Fruit fly (Drosophila melanogaster) whole organism, embryonic: ENCODE results near the gene CCHa1.
A peak's percentile ranks its signal among the peaks of the same experiment; 100 is the strongest.

ENCODE experiments used
- Asciz ChIP-seq: fragments of 200-800 bp; sonication (Bioruptor generic); optimal IDR thresholded peaks from 2 replicates; lab custom pipeline; 2017; ENCODE audit warnings: missing biosample characterization, mild to moderate bottlenecking, missing genetic modification characterization, missing genetic modification reagents
- BtbVII ChIP-seq: fragments of 200-800 bp; sonication (Bioruptor generic); optimal IDR thresholded peaks from 3 replicates; lab custom pipeline; 2017; ENCODE audit warnings: missing biosample characterization, mild to moderate bottlenecking, missing genetic modification characterization
- CG10979 ChIP-seq: fragments of 200-800 bp; sonication (Bioruptor generic); optimal IDR thresholded peaks from 2 replicates; lab custom pipeline; 2018; ENCODE audit warnings: missing biosample characterization, mild to moderate bottlenecking, missing genetic modification characterization, moderate library complexity
- CG12391 ChIP-seq: fragments of 200-800 bp; sonication (Bioruptor generic); optimal IDR thresholded peaks from 3 replicates; lab custom pipeline; 2018; ENCODE audit warnings: missing biosample characterization, mild to moderate bottlenecking, missing genetic modification characterization, moderate library complexity
- CG15011 ChIP-seq: fragments of 200-800 bp; sonication (Bioruptor generic); optimal IDR thresholded peaks from 3 replicates; lab custom pipeline; 2018; ENCODE audit warnings: missing biosample characterization, mild to moderate bottlenecking, missing genetic modification characterization
- CG1647 ChIP-seq: fragments of 200-800 bp; sonication (Bioruptor generic); optimal IDR thresholded peaks from 3 replicates; lab custom pipeline; 2016; ENCODE audit warnings: missing biosample characterization, missing genetic modification characterization
- CG16813 ChIP-seq: fragments of 200-800 bp; sonication (Bioruptor generic); IDR thresholded peaks from 3 replicates; pipeline ENCODE4 v1.3.6; 2022; ENCODE audit warnings: missing biosample characterization, missing genetic modification characterization; ENCODE audit not compliant: partially characterized antibody
- CG1832 ChIP-seq: fragments of 200-800 bp; sonication (Bioruptor generic); optimal IDR thresholded peaks from 2 replicates; lab custom pipeline; 2017; ENCODE audit warnings: missing biosample characterization, mild to moderate bottlenecking, missing genetic modification characterization, inconsistent platforms
- CG2129 ChIP-seq: fragments of 200-800 bp; sonication (Bioruptor generic); IDR thresholded peaks from 2 replicates; pipeline ENCODE4 v1.3.6; 2022; ENCODE audit warnings: missing biosample characterization, missing genetic modification characterization; ENCODE audit not compliant: partially characterized antibody
- CG2712 ChIP-seq: fragments of 200-800 bp; optimal IDR thresholded peaks from 3 replicates; lab custom pipeline; 2019; ENCODE audit warnings: missing biosample characterization, mild to moderate bottlenecking, missing genetic modification characterization, moderate library complexity
- CG31441 ChIP-seq: fragments of 200-800 bp; sonication (Bioruptor generic); IDR thresholded peaks from 2 replicates; pipeline ENCODE4 v1.3.6; 2022; ENCODE audit warnings: missing biosample characterization, missing genetic modification characterization
- CG32772 ChIP-seq: fragments of 200-800 bp; sonication (Bioruptor generic); IDR thresholded peaks from 2 replicates; pipeline ENCODE4 v1.3.6; 2022; ENCODE audit warnings: missing biosample characterization, missing genetic modification characterization
- CG3995 ChIP-seq: fragments of 200-800 bp; sonication (Bioruptor generic); optimal IDR thresholded peaks from 3 replicates; lab custom pipeline; 2016; ENCODE audit warnings: missing biosample characterization, missing genetic modification characterization
- CG7786 ChIP-seq: fragments of 200-800 bp; sonication (Bioruptor generic); optimal IDR thresholded peaks from 2 replicates; lab custom pipeline; 2016; ENCODE audit warnings: missing biosample characterization, missing genetic modification characterization
- CG7963 ChIP-seq: fragments of 200-800 bp; sonication (Bioruptor generic); IDR thresholded peaks from 3 replicates; pipeline ENCODE4 v1.3.6; 2022; ENCODE audit warnings: missing biosample characterization, missing genetic modification characterization; ENCODE audit not compliant: partially characterized antibody
- CG8924 ChIP-seq: fragments of 200-800 bp; optimal IDR thresholded peaks from 3 replicates; lab custom pipeline; 2019; ENCODE audit warnings: missing biosample characterization, mild to moderate bottlenecking, missing genetic modification characterization, moderate library complexity
- CG9215 ChIP-seq: fragments of 200-800 bp; sonication (Bioruptor generic); IDR thresholded peaks from 2 replicates; pipeline ENCODE4 v1.3.6; 2022; ENCODE audit warnings: missing biosample characterization, missing genetic modification characterization
- CG9437 ChIP-seq: fragments of 200-800 bp; sonication (Bioruptor generic); optimal IDR thresholded peaks from 2 replicates; lab custom pipeline; 2018; ENCODE audit warnings: missing biosample characterization, mild to moderate bottlenecking, missing genetic modification characterization
- CG9727 ChIP-seq: fragments of 200-800 bp; sonication (Bioruptor generic); optimal IDR thresholded peaks from 3 replicates; lab custom pipeline; 2017; ENCODE audit warnings: missing biosample characterization, mild to moderate bottlenecking, missing genetic modification characterization
- H2.0 ChIP-seq: fragments of 200-800 bp; sonication (Bioruptor generic); IDR thresholded peaks from 2 replicates; pipeline ENCODE4 v1.3.6; 2022; ENCODE audit warnings: missing biosample characterization, missing genetic modification characterization
- Lim3 ChIP-seq: fragments of 200-800 bp; sonication (Bioruptor generic); IDR thresholded peaks from 2 replicates; pipeline ENCODE4 v1.3.6; 2022; ENCODE audit warnings: missing biosample characterization, missing genetic modification characterization
- Max ChIP-seq: fragments of 200-800 bp; sonication (Bioruptor generic); optimal IDR thresholded peaks from 2 replicates; lab custom pipeline; 2016; ENCODE audit warnings: missing biosample characterization, mild to moderate bottlenecking, missing genetic modification characterization
- Mes4 ChIP-seq: fragments of 200-800 bp; sonication (Bioruptor generic); optimal IDR thresholded peaks from 2 replicates; lab custom pipeline; 2016; ENCODE audit warnings: missing biosample characterization, missing genetic modification characterization
- NfI ChIP-seq: fragments of 200-800 bp; sonication (Bioruptor generic); optimal IDR thresholded peaks from 3 replicates; lab custom pipeline; 2018; ENCODE audit warnings: missing biosample characterization, mild to moderate bottlenecking, missing genetic modification characterization, moderate library complexity
- Oli ChIP-seq: fragments of 200-800 bp; sonication (Bioruptor generic); optimal IDR thresholded peaks from 2 replicates; lab custom pipeline; 2018; ENCODE audit warnings: missing biosample characterization, mild to moderate bottlenecking, missing genetic modification characterization, moderate library complexity
- Trl ChIP-seq, 3 experiments: fragments of >200 bp in 2 of 3; fragments of 200-800 bp in 1 of 3; sonication (Bioruptor generic) in 1 of 3; optimal IDR thresholded peaks; 2 replicates in 1 of 3; 3 replicates in 2 of 3; lab custom pipeline; 2016 to 2017; ENCODE audit warnings: missing biosample characterization in 1 of 3, missing genetic modification characterization in 1 of 3
- Xrp1 ChIP-seq: fragments of 200-800 bp; sonication (Bioruptor generic); IDR thresholded peaks from 2 replicates; pipeline ENCODE4 v1.3.6; 2022; ENCODE audit warnings: missing biosample characterization, missing genetic modification characterization
- YL-1 ChIP-seq: fragments of 200-800 bp; sonication (Bioruptor generic); optimal IDR thresholded peaks from 3 replicates; lab custom pipeline; 2017; ENCODE audit warnings: missing biosample characterization, mild to moderate bottlenecking, missing genetic modification characterization
- al ChIP-seq: fragments of 200-800 bp; sonication (Bioruptor generic); IDR thresholded peaks from 2 replicates; pipeline ENCODE4 v1.3.6; 2022; ENCODE audit warnings: missing biosample characterization, missing genetic modification characterization
- ash1 ChIP-seq: fragments of 200-800 bp; sonication (Bioruptor generic); optimal IDR thresholded peaks from 2 replicates; lab custom pipeline; 2018; ENCODE audit warnings: missing biosample characterization, mild to moderate bottlenecking, missing genetic modification characterization
- bigmax ChIP-seq: fragments of 200-800 bp; sonication (Bioruptor generic); optimal IDR thresholded peaks from 2 replicates; lab custom pipeline; 2018; ENCODE audit warnings: missing biosample characterization, mild to moderate bottlenecking, missing genetic modification characterization
- bowl ChIP-seq: fragments of 200-800 bp; sonication (Bioruptor generic); IDR thresholded peaks from 2 replicates; pipeline ENCODE4 v1.3.6; 2022; ENCODE audit warnings: missing biosample characterization, missing genetic modification characterization
- bsh ChIP-seq, 2 experiments: fragments of 200-800 bp; sonication (Bioruptor generic); optimal IDR thresholded peaks; 2 replicates each; lab custom pipeline; 2017 to 2018; ENCODE audit warnings: mild to moderate bottlenecking in 2 of 2, missing biosample characterization in 2 of 2, missing genetic modification characterization in 2 of 2, moderate library complexity in 1 of 2
- cas ChIP-seq: fragments of 200-800 bp; sonication (Bioruptor generic); IDR thresholded peaks from 2 replicates; pipeline ENCODE4 v1.3.6; 2022; ENCODE audit warnings: missing biosample characterization, missing genetic modification characterization
- crol ChIP-seq: fragments of 200-800 bp; sonication (Bioruptor generic); IDR thresholded peaks from 2 replicates; pipeline ENCODE4 v1.3.6; 2022; ENCODE audit warnings: missing biosample characterization, missing genetic modification characterization
- cwo ChIP-seq: fragments of 200-800 bp; sonication (Bioruptor generic); optimal IDR thresholded peaks from 3 replicates; lab custom pipeline; 2017; ENCODE audit warnings: missing biosample characterization, missing genetic modification characterization, mild to moderate bottlenecking, moderate library complexity, missing genetic modification reagents
- disco-r ChIP-seq: fragments of 200-800 bp; sonication (Bioruptor generic); optimal IDR thresholded peaks from 2 replicates; lab custom pipeline; 2016; ENCODE audit warnings: missing biosample characterization, missing genetic modification characterization
- dm ChIP-seq: fragments of 200-800 bp; sonication (Bioruptor generic); optimal IDR thresholded peaks from 3 replicates; lab custom pipeline; 2016; ENCODE audit warnings: missing biosample characterization, missing genetic modification characterization
- eve ChIP-seq, 2 experiments: fragments of >200 bp; optimal IDR thresholded peaks; 2 replicates each; lab custom pipeline; 2017; ENCODE audit warnings: missing biosample characterization in 2 of 2, missing genetic modification characterization in 2 of 2
- fd96Cb ChIP-seq: fragments of 200-800 bp; sonication (Bioruptor generic); optimal IDR thresholded peaks from 2 replicates; lab custom pipeline; 2018; ENCODE audit warnings: missing biosample characterization, mild to moderate bottlenecking, missing genetic modification characterization, moderate library complexity
- ftz-f1 ChIP-seq: fragments of 200-800 bp; sonication (Bioruptor generic); optimal IDR thresholded peaks from 2 replicates; lab custom pipeline; 2016; ENCODE audit warnings: missing biosample characterization, missing genetic modification characterization
- insv ChIP-seq, 2 experiments: fragments of 200-800 bp; sonication (Bioruptor generic); optimal IDR thresholded peaks; 3 replicates each; lab custom pipeline; 2016 to 2018; ENCODE audit warnings: missing biosample characterization in 2 of 2, missing genetic modification characterization in 2 of 2
- klu ChIP-seq: fragments of 200-800 bp; sonication (Bioruptor generic); IDR thresholded peaks from 2 replicates; pipeline ENCODE4 v1.3.6; 2022; ENCODE audit warnings: missing biosample characterization, missing genetic modification characterization
- pum ChIP-seq: fragments of 200-800 bp; sonication (Bioruptor generic); optimal IDR thresholded peaks from 2 replicates; lab custom pipeline; 2016; ENCODE audit warnings: missing biosample characterization, missing genetic modification characterization
- sisA ChIP-seq: fragments of 200-800 bp; sonication (Bioruptor generic); IDR thresholded peaks from 2 replicates; pipeline ENCODE4 v1.3.6; 2022; ENCODE audit warnings: missing biosample characterization, missing genetic modification characterization
- stc ChIP-seq: fragments of 200-800 bp; sonication (Bioruptor generic); IDR thresholded peaks from 2 replicates; pipeline ENCODE4 v1.3.6; 2022; ENCODE audit warnings: missing biosample characterization, missing genetic modification characterization
- tap ChIP-seq: fragments of 200-800 bp; optimal IDR thresholded peaks from 3 replicates; lab custom pipeline; 2019; ENCODE audit warnings: missing biosample characterization, mild to moderate bottlenecking, missing genetic modification characterization, moderate library complexity
- trem ChIP-seq: fragments of 200-800 bp; optimal IDR thresholded peaks from 3 replicates; lab custom pipeline; 2019; ENCODE audit warnings: missing biosample characterization, mild to moderate bottlenecking, missing genetic modification characterization, moderate library complexity
- twi ChIP-seq: fragments of 200-800 bp; optimal IDR thresholded peaks from 2 replicates; lab custom pipeline; 2019; ENCODE audit warnings: missing biosample characterization, mild to moderate bottlenecking, missing genetic modification characterization, moderate library complexity

CCHa1 gene

DNA sequence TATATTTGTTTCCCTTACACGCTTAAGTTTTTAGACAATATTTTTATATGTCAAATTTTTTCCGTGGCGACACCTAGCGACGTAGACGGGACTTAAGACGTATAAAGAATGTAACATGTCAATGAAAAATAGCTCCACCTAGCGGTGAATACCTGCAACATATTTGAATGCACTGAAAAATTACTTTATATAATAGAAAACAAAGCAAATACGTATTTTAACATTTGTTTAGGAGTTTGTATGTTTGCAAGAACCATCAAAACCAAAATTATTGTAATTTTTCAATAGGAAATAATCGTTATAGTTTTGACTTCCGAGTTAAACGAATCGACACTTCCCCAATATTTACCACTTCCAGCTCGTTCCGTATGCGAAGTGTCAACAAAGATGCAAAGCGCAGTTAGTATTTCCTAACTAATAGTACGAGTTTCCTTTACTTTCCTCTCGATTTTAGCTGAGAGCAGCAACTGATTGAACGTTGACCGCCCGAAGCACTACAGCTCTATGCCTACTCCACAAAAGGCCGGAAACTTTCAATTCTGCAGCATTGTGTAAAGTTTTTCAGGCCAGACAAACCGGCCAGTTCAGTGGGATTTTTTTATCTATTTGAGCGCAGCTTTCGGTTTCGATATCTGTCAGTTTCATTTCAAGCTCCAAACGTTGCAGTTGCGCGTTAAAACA lies 7.6 kb downstream of the CCHa1 start, which contains the start of gene Npc2b (continued):
- TF ChIP-seq sisA (peak; percentile 68), CG1832 (GFP tag; lab: Kevin White, UChicago) (no peak), YL-1 (GFP tag; lab: Kevin White, UChicago) (peak; percentile 8), pum (GFP tag; lab: Kevin White, UChicago) (peak; percentile 19), CG15011 (no peak), Trl (optimal IDR thresholded peaks at IDR 0.05; lab: Kevin White, UChicago) (no peak), Trl (GFP tag; optimal IDR thresholded peaks at IDR 0.05; lab: Kevin White, UChicago) (peak; percentile 66), cwo (peak; percentile 35), Lim3 (GFP tag; lab: Robert Waterston, UW) (no peak), klu (GFP tag; lab: Robert Waterston, UW) (0 out of 2 replicates have a peak, but pooled peaks have one; percentile 14), Mes4 (GFP tag; lab: Kevin White, UChicago) (peak; percentile 10), insv (GFP tag; optimal IDR thresholded peaks at IDR 0.05; lab: Kevin White, UChicago) (peak in 1 of 2 experiments; percentile 46), cas (GFP tag; lab: Robert Waterston, UW) (no peak), CG7963 (GFP tag; lab: Robert Waterston, UW) (no peak), CG10979 (tag; lab: Kevin White, UChicago) (peak; percentile 56), CG31441 (GFP tag; lab: Robert Waterston, UW) (no peak), stc (GFP tag; lab: Robert Waterston, UW) (peak; percentile 9; the same call in 1 of the 2 replicates), CG9215 (GFP tag; lab: Robert Waterston, UW) (no peak), Xrp1 (peak; percentile 52), ftz-f1 (GFP tag; lab: Kevin White, UChicago) (no peak), CG2129 (GFP tag; lab: Robert Waterston, UW) (no peak), Oli (peak; percentile 27), CG7786 (GFP tag; lab: Kevin White, UChicago) (peak; percentile 11), CG16813 (peak; percentile 72), CG1647 (GFP tag; lab: Kevin White, UChicago) (peak; percentile 4), Max (GFP tag; lab: Kevin White, UChicago) (peak; percentile 69), CG12391 (peak; percentile 68), BtbVII (peak; percentile 32), bowl (GFP tag; lab: Robert Waterston, UW) (no peak), CG9437 (GFP tag; lab: Kevin White, UChicago) (no peak), bigmax (GFP tag; lab: Kevin White, UChicago) (no peak), fd96Cb (tag; lab: Kevin White, UChicago) (peak; percentile 17), al (GFP tag; lab: Robert Waterston, UW) (0 out of 2 replicates have a peak, but pooled peaks have one; percentile 21), ash1 (GFP tag; lab: Kevin White, UChicago) (peak; percentile 12), eve (GFP tag; optimal IDR thresholded peaks at IDR 0.05; lab: Kevin White, UChicago) (peak in 1 of 2 experiments; percentile 37), CG8924 (peak; percentile 19), NfI (peak; percentile 70), twi (peak; percentile 2), CG3995 (no peak), dm (GFP tag; lab: Kevin White, UChicago) (no peak), CG2712 (tag; lab: Kevin White, UChicago) (peak; percentile 28), CG9727 (peak; percentile 55), bsh (GFP tag; optimal IDR thresholded peaks at IDR 0.05; lab: Kevin White, UChicago) (peak; percentile 0 to 48), tap (tag; lab: Kevin White, UChicago) (peak; percentile 30), crol (GFP tag; lab: Robert Waterston, UW) (no peak), Asciz (peak; percentile 34), disco-r (GFP tag; lab: Kevin White, UChicago) (peak; percentile 52), CG32772 (GFP tag; lab: Robert Waterston, UW) (no peak), trem (tag; lab: Kevin White, UChicago) (peak; percentile 22), H2.0 (GFP tag; lab: Robert Waterston, UW) (peak; percentile 61)
